Worm (Caenorhabditis elegans) whole organism, L4 larva: ENCODE data around the gene tre-2.

Source experiments
- F49E8.2 ChIP-seq: sonication (generic microtip); optimal IDR thresholded peaks from 2 replicates; lab custom pipeline; 2016; ENCODE audit warnings: missing compliant biosample characterization, mild to moderate bottlenecking, missing genetic modification characterization, borderline replicate concordance
- R02D3.7 ChIP-seq: fragments of 150-350 bp; sonication (generic microtip); optimal IDR thresholded peaks from 3 replicates; lab custom pipeline; 2014; ENCODE audit warnings: missing biosample characterization, missing genetic modification characterization
- Y5F2A.4 ChIP-seq: fragments of 200-800 bp; sonication (Bioruptor generic); optimal IDR thresholded peaks from 2 replicates; lab custom pipeline; 2018; ENCODE audit warnings: mild to moderate bottlenecking, missing genetic modification characterization, missing compliant biosample characterization
- Y75B8A.6 ChIP-seq: fragments of 200-800 bp; sonication (Bioruptor generic); IDR thresholded peaks from 2 replicates; pipeline ENCODE4 v1.3.6; 2022; ENCODE audit warnings: missing genetic modification reagents, missing genetic modification characterization, missing compliant biosample characterization
- ZK337.2 ChIP-seq: fragments of 200-800 bp; sonication (Bioruptor generic); IDR thresholded peaks from 2 replicates; pipeline ENCODE4 v1.3.6; 2022; ENCODE audit warnings: missing genetic modification reagents, missing genetic modification characterization, missing compliant biosample characterization
- arid-1 ChIP-seq: fragments of 200-800 bp; sonication (Bioruptor generic); conservative IDR thresholded peaks from 2 replicates; pipeline ENCODE4 v1.3.6; 2022; ENCODE audit warnings: missing genetic modification reagents, missing genetic modification characterization, missing compliant biosample characterization
- ceh-20 ChIP-seq: fragments of 200-800 bp; sonication (Bioruptor generic); IDR thresholded peaks from 2 replicates; pipeline ENCODE4 v1.3.6; 2022; ENCODE audit warnings: missing genetic modification reagents, missing genetic modification characterization, missing compliant biosample characterization
- ceh-62 ChIP-seq: sonication (generic microtip); optimal IDR thresholded peaks from 2 replicates; lab custom pipeline; 2017; ENCODE audit warnings: missing biosample characterization, missing genetic modification characterization
- ceh-82 ChIP-seq: sonication (generic microtip); optimal IDR thresholded peaks from 2 replicates; lab custom pipeline; 2017; ENCODE audit warnings: missing biosample characterization, missing genetic modification characterization
- daf-16 ChIP-seq, 3 experiments: sonication (generic microtip); optimal IDR thresholded peaks; 2 replicates each; lab custom pipeline; 2016 to 2017; ENCODE audit warnings: missing genetic modification characterization in 3 of 3, missing genetic modification reagents in 3 of 3, mild to moderate bottlenecking in 2 of 3, missing compliant biosample characterization in 2 of 3, missing biosample characterization in 1 of 3, moderate library complexity in 1 of 3
- dmd-6 ChIP-seq: fragments of 200-800 bp; sonication (Bioruptor generic); IDR thresholded peaks from 2 replicates; pipeline ENCODE4 v1.3.6; 2022; ENCODE audit warnings: missing genetic modification reagents, missing genetic modification characterization, missing compliant biosample characterization
- duxl-1 ChIP-seq: sonication (generic microtip); optimal IDR thresholded peaks from 2 replicates; lab custom pipeline; 2016; ENCODE audit warnings: mild to moderate bottlenecking, missing genetic modification characterization, moderate library complexity, missing compliant biosample characterization; ENCODE audit not compliant: poor library complexity
- fkh-10 ChIP-seq: fragments of 150-350 bp; optimal IDR thresholded peaks from 2 replicates; lab custom pipeline; 2014; ENCODE audit warnings: missing biosample characterization, missing genetic modification reagents, missing genetic modification characterization
- fos-1 ChIP-seq: fragments of 150-350 bp; optimal IDR thresholded peaks from 2 replicates; lab custom pipeline; 2014; ENCODE audit warnings: missing biosample characterization, missing genetic modification characterization
- hif-1 ChIP-seq, 2 experiments: sonication (generic microtip); optimal IDR thresholded peaks; 2 replicates each; lab custom pipeline; 2016 to 2017; ENCODE audit warnings: missing compliant biosample characterization in 2 of 2, missing genetic modification characterization in 2 of 2, missing genetic modification reagents in 2 of 2, missing genotype in 2 of 2, mild to moderate bottlenecking in 1 of 2
- jun-1 ChIP-seq: fragments of 150-350 bp; optimal IDR thresholded peaks from 2 replicates; lab custom pipeline; 2014; ENCODE audit warnings: missing biosample characterization, missing genetic modification reagents, missing genetic modification characterization
- lim-7 ChIP-seq: fragments of 200-800 bp; sonication (Bioruptor generic); IDR thresholded peaks from 2 replicates; pipeline ENCODE4 v1.3.6; 2022; ENCODE audit warnings: missing genetic modification characterization, missing compliant biosample characterization
- lin-1 ChIP-seq: fragments of 200-800 bp; sonication (Bioruptor generic); IDR thresholded peaks from 2 replicates; pipeline ENCODE4 v1.3.6; 2022; ENCODE audit warnings: missing genetic modification reagents, missing genetic modification characterization, missing compliant biosample characterization
- lin-13 ChIP-seq: fragments of 150-350 bp; optimal IDR thresholded peaks from 2 replicates; lab custom pipeline; 2014; ENCODE audit warnings: missing biosample characterization, missing genetic modification reagents, missing genetic modification characterization
- lsy-2 ChIP-seq, 2 experiments: fragments of 150-350 bp in 1 of 2; sonication (generic microtip) in 1 of 2; optimal IDR thresholded peaks; 2 replicates each; lab custom pipeline; 2014 to 2017; ENCODE audit warnings: missing biosample characterization in 2 of 2, missing genetic modification characterization in 2 of 2
- mdt-29 ChIP-seq: fragments of 200-800 bp; sonication (Bioruptor generic); IDR thresholded peaks from 2 replicates; pipeline ENCODE4 v1.3.6; 2022; ENCODE audit warnings: missing genetic modification reagents, missing genetic modification characterization, missing compliant biosample characterization
- mxl-3 ChIP-seq: fragments of 200-800 bp; sonication (Bioruptor generic); optimal IDR thresholded peaks from 2 replicates; lab custom pipeline; 2018; ENCODE audit warnings: mild to moderate bottlenecking, missing genetic modification characterization, missing compliant biosample characterization
- nhr-102 ChIP-seq: sonication (generic microtip); optimal IDR thresholded peaks from 2 replicates; lab custom pipeline; 2016; ENCODE audit warnings: mild to moderate bottlenecking, missing genetic modification characterization, moderate library complexity, missing compliant biosample characterization
- nhr-11 ChIP-seq: fragments of 150-350 bp; optimal IDR thresholded peaks from 2 replicates; lab custom pipeline; 2014; ENCODE audit warnings: missing biosample characterization, missing genetic modification characterization
- nhr-237 ChIP-seq: sonication (generic microtip); optimal IDR thresholded peaks from 2 replicates; lab custom pipeline; 2017; ENCODE audit warnings: missing biosample characterization, missing genetic modification characterization
- nhr-28 ChIP-seq: fragments of 150-350 bp; optimal IDR thresholded peaks from 2 replicates; lab custom pipeline; 2014; ENCODE audit warnings: missing biosample characterization, missing genetic modification characterization
- nhr-42 ChIP-seq: fragments of 200-800 bp; sonication (Bioruptor generic); IDR thresholded peaks from 2 replicates; pipeline ENCODE4 v1.3.6; 2022; ENCODE audit warnings: missing genetic modification characterization, missing compliant biosample characterization
- php-3 ChIP-seq: fragments of 200-800 bp; sonication (Bioruptor generic); IDR thresholded peaks from 2 replicates; pipeline ENCODE4 v1.3.6; 2022; ENCODE audit warnings: missing genetic modification reagents, missing genetic modification characterization, missing compliant biosample characterization
- pqm-1 ChIP-seq: sonication (generic microtip); optimal IDR thresholded peaks from 2 replicates; lab custom pipeline; 2017; ENCODE audit warnings: missing biosample characterization, missing genetic modification characterization
- rbr-2 ChIP-seq: sonication (generic microtip); optimal IDR thresholded peaks from 2 replicates; lab custom pipeline; 2016; ENCODE audit warnings: missing genotype, missing genetic modification characterization, missing compliant biosample characterization
- spr-3 ChIP-seq: fragments of 200-800 bp; sonication (Bioruptor generic); optimal IDR thresholded peaks from 2 replicates; lab custom pipeline; 2018; ENCODE audit warnings: mild to moderate bottlenecking, missing genetic modification characterization, missing compliant biosample characterization
- unc-130 ChIP-seq: sonication (generic microtip); optimal IDR thresholded peaks from 2 replicates; lab custom pipeline; 2016; ENCODE audit warnings: missing genetic modification reagents, missing genetic modification characterization, missing compliant biosample characterization
- unc-39 ChIP-seq: sonication (generic microtip); optimal IDR thresholded peaks from 2 replicates; lab custom pipeline; 2017; ENCODE audit warnings: missing biosample characterization, missing genetic modification characterization
- unc-62 ChIP-seq, 3 experiments: fragments of 150-350 bp in 1 of 3; sonication (generic microtip); optimal IDR thresholded peaks in 2 of 3; peaks in 1 of 3; 1 replicate in 1 of 3; 2 replicates in 2 of 3; lab custom pipeline; 2014 to 2017; ENCODE audit warnings: missing biosample characterization in 3 of 3, missing genetic modification characterization in 3 of 3, missing genetic modification reagents in 3 of 3, missing genotype in 1 of 3
- zfp-3 ChIP-seq: fragments of 200-800 bp; sonication (Bioruptor generic); conservative IDR thresholded peaks from 2 replicates; pipeline ENCODE4 v1.3.6; 2022; ENCODE audit warnings: missing genetic modification reagents, missing genetic modification characterization, missing compliant biosample characterization
- zip-11 ChIP-seq: fragments of 200-800 bp; sonication (Bioruptor generic); IDR thresholded peaks from 2 replicates; pipeline ENCODE4 v1.3.6; 2022; ENCODE audit warnings: missing genetic modification characterization, missing compliant biosample characterization
- ztf-11 ChIP-seq: fragments of 150-350 bp; optimal IDR thresholded peaks from 2 replicates; lab custom pipeline; 2014; ENCODE audit warnings: missing biosample characterization, missing genetic modification characterization

The tre-2 gene

DNA sequence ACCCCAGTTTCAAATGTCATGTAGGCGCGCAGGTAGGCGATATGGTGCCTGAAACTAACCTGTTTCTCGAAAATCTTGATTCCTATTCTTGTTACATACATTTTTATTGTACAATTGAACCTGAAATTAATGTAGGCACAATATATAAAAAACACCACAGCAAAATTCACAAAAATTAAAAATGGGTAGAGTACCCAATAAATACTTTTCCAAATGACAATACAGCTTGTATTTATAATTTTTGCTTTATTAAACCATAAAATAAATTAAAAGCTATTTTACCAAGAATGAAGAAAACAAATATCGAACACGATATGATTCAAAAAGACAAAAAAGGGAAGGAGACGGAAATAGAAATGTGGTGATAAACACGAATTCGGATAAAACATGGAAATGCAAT lies at the start of gene tre-2:
Gene tre-2, minus strand, starts transcription at position 101 of the 400 bp plus-strand sequence.
- no peak for TF ChIP-seq Y75B8A.6
- no peak for TF ChIP-seq duxl-1 (tag; lab: Kevin White, UChicago)
- no peak for TF ChIP-seq ztf-11 (tag; lab: Kevin White, UChicago)
- no peak for TF ChIP-seq zfp-3 (GFP tag; lab: Robert Waterston, UW)
- TF ChIP-seq lim-7 (GFP tag; lab: Robert Waterston, UW), result no peak
- no peak for TF ChIP-seq arid-1 (GFP tag; lab: Robert Waterston, UW)

DNA sequence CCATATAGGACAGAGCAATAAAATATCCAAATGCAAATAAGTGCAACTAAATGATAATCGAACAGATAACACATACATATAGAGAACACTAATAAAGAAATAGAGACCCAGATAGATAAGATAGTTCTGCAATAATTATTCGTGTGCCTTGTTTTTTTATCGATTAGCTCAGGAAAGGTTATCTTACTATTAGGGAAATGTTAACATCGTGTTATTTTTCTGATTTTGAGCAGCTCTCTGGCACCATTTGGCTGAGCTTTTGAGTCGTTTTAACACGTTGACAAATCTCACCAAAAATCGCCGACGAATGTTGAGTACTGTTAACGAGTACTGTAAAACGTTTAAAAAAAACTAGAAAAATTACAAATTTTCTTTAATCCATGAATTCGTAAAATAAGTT lies 45.2 kb upstream of the tre-2 start, which contains the start of gene cest-6:
Gene cest-6, minus strand, starts transcription at position 101 of the 400 bp plus-strand sequence.
- TF ChIP-seq pqm-1 (peak; percentile 2), nhr-28 (no peak), ZK337.2 (GFP tag; lab: Robert Waterston, UW) (no peak)

DNA sequence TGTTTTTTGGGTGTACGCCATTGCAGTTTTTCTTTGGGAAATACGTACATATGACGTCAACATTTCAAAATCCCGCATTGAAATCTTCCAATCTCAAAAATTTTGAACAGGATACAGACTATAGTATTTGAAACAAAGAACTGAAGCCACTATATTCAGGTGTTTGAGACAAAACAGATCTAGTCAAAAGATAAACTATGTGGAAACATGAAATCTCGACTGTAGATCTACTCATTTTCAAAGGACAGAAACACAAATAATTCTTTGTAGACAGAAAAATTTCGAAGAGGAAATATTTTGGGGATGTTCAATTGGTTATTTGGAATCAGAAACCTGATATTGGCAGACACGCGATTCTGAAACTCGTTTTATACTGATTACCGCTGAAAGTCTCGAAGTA lies 42.3 kb upstream of the tre-2 start:
- TF ChIP-seq hif-1 (tag; optimal IDR thresholded peaks at IDR 0.05; lab: Kevin White, UChicago), result no peak
- TF ChIP-seq zfp-3 (GFP tag; lab: Robert Waterston, UW), result no peak
- no peak for TF ChIP-seq lsy-2 (tag; optimal IDR thresholded peaks at IDR 0.05; lab: Kevin White, UChicago)
- no peak for TF ChIP-seq ceh-62 (tag; lab: Kevin White, UChicago)
- TF ChIP-seq lin-1 (GFP tag; lab: Robert Waterston, UW), result no peak
- no peak for TF ChIP-seq F49E8.2 (tag; lab: Kevin White, UChicago)
- no peak for TF ChIP-seq pqm-1
- TF ChIP-seq ceh-82, result no peak
- no peak for TF ChIP-seq unc-130 (GFP tag; lab: Kevin White, UChicago)
- no peak for TF ChIP-seq lin-13
- no peak for TF ChIP-seq php-3 (GFP tag; lab: Robert Waterston, UW)
- no peak for TF ChIP-seq zip-11 (GFP tag; lab: Robert Waterston, UW)
- TF ChIP-seq R02D3.7, result no peak
- TF ChIP-seq rbr-2, result no peak
- no peak for TF ChIP-seq mxl-3 (GFP tag; lab: Kevin White, UChicago)
- no peak for TF ChIP-seq ceh-20 (GFP tag; lab: Robert Waterston, UW)
- TF ChIP-seq nhr-237 (tag; lab: Kevin White, UChicago), result no peak
- TF ChIP-seq daf-16 (GFP tag; optimal IDR thresholded peaks at IDR 0.05; lab: Kevin White, UChicago), result no peak
- no peak for TF ChIP-seq daf-16 (tag; optimal IDR thresholded peaks at IDR 0.05; lab: Kevin White, UChicago)
- no peak for TF ChIP-seq mdt-29 (GFP tag; lab: Robert Waterston, UW)
- TF ChIP-seq, all 104 proteins: peak for 0

ce11 chrIV:6923070-6923469 lies 39.8 kb upstream of the tre-2 start, which contains the start of gene T22D1.1:
Gene T22D1.1 (plus strand): TSS chrIV:6923370.
- TF ChIP-seq nhr-42 (GFP tag; lab: Robert Waterston, UW) (no peak), ceh-62 (tag; lab: Kevin White, UChicago) (no peak), nhr-11 (no peak), lsy-2 (tag; optimal IDR thresholded peaks at IDR 0.05; lab: Kevin White, UChicago) (no peak), rbr-2 (no peak), fkh-10 (GFP tag; lab: Kevin White, UChicago) (no peak), unc-39 (no peak), jun-1 (no peak), php-3 (GFP tag; lab: Robert Waterston, UW) (no peak), lin-1 (GFP tag; lab: Robert Waterston, UW) (no peak), spr-3 (GFP tag; lab: Kevin White, UChicago) (no peak), ZK337.2 (GFP tag; lab: Robert Waterston, UW) (no peak), unc-62 (GFP tag; optimal IDR thresholded peaks at IDR 0.05 in 1 of 2; lab: Kevin White, UChicago) (no peak), unc-62 (tag; optimal IDR thresholded peaks at IDR 0.05; lab: Kevin White, UChicago) (no peak), F49E8.2 (tag; lab: Kevin White, UChicago) (no peak), fos-1 (tag; lab: Kevin White, UChicago) (no peak), Y5F2A.4 (GFP tag; lab: Kevin White, UChicago) (no peak), nhr-102 (tag; lab: Kevin White, UChicago) (no peak), dmd-6 (GFP tag; lab: Robert Waterston, UW) (no peak)
